Worm (Caenorhabditis elegans) whole organism, young adult: ENCODE results near the gene dmsr-14.

Source experiments
- F10E7.11 ChIP-seq: sonication (generic microtip); optimal IDR thresholded peaks from 2 replicates; lab custom pipeline; 2017; ENCODE audit warnings: mild to moderate bottlenecking, missing genetic modification characterization, moderate library complexity, missing compliant biosample characterization
- ets-4 ChIP-seq: fragments of 200-800 bp; sonication (Bioruptor generic); optimal IDR thresholded peaks from 2 replicates; lab custom pipeline; 2018; ENCODE audit warnings: mild to moderate bottlenecking, missing genetic modification characterization, missing compliant biosample characterization
- lir-1 ChIP-seq: fragments of 200-800 bp; sonication (Bioruptor generic); conservative IDR thresholded peaks from 2 replicates; pipeline ENCODE4 v1.3.6; 2022; ENCODE audit warnings: missing genetic modification reagents, missing genetic modification characterization, missing compliant biosample characterization
- madf-6 ChIP-seq: fragments of 200-800 bp; sonication (Bioruptor generic); IDR thresholded peaks from 2 replicates; pipeline ENCODE4 v1.3.6; 2022; ENCODE audit warnings: missing genetic modification reagents, missing genetic modification characterization, missing compliant biosample characterization
- unc-130 ChIP-seq: sonication (generic microtip); optimal IDR thresholded peaks from 2 replicates; lab custom pipeline; 2016; ENCODE audit warnings: missing genetic modification reagents, missing genetic modification characterization, missing compliant biosample characterization
- ztf-22 ChIP-seq: fragments of 200-800 bp; sonication (Bioruptor generic); optimal IDR thresholded peaks from 2 replicates; lab custom pipeline; 2018; ENCODE audit warnings: mild to moderate bottlenecking, missing genetic modification characterization, moderate library complexity, missing compliant biosample characterization

DNA sequence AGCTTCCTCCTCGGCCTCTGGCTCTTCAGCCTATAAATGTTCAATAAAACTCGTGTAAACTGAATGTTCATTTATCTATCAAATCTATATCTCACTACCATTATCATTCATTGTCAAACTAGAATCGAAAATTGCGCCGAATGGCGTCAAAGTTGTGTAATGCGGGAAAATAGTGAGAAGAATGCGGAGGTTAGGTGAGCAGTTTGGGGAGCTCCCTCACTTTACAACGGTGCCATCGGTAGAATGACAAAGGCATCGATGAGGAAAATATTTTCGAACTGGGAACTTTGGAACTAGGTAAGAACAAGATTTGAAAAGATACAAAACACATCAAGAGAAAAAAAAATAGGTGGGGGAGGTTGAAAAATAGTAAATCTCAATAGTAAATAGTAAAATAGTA lies 49.5 kb downstream of the dmsr-14 start:
- no peak for TF ChIP-seq ztf-22 (GFP tag; lab: Kevin White, UChicago)
- no peak for TF ChIP-seq lir-1
- no peak for TF ChIP-seq F10E7.11 (tag; lab: Kevin White, UChicago)
- TF ChIP-seq ets-4, result no peak
- TF ChIP-seq madf-6 (GFP tag; lab: Robert Waterston, UW), result no peak
- no peak for TF ChIP-seq unc-130 (GFP tag; lab: Kevin White, UChicago)
